Fruit fly (Drosophila melanogaster) whole organism, embryonic: ENCODE data around the gene Rbp.
A peak's percentile ranks its signal among the peaks of the same experiment; 100 is the strongest.

Experiments used
- Antp ChIP-seq: fragments of 200-800 bp; sonication (Bioruptor generic); optimal IDR thresholded peaks from 3 replicates; lab custom pipeline; 2016; ENCODE audit warnings: missing biosample characterization, missing genetic modification characterization
- Awh ChIP-seq: fragments of 200-800 bp; sonication (Bioruptor generic); IDR thresholded peaks from 2 replicates; pipeline ENCODE4, ENCODE4 v1.3.6; 2022; ENCODE audit warnings: missing biosample characterization, missing genetic modification characterization
- CG10274 ChIP-seq: fragments of 200-800 bp; sonication (Bioruptor generic); optimal IDR thresholded peaks from 3 replicates; lab custom pipeline; 2017; ENCODE audit warnings: missing biosample characterization, mild to moderate bottlenecking, missing genetic modification characterization
- CG10321 ChIP-seq: fragments of 200-800 bp; sonication (Bioruptor generic); IDR thresholded peaks from 2 replicates; pipeline ENCODE4 v1.3.6; 2022; ENCODE audit warnings: missing biosample characterization, missing genetic modification characterization
- CG11398 ChIP-seq: fragments of 200-800 bp; sonication (Bioruptor generic); optimal IDR thresholded peaks from 2 replicates; lab custom pipeline; 2016; ENCODE audit warnings: missing biosample characterization, missing genetic modification characterization
- CG11695 ChIP-seq: fragments of 200-800 bp; sonication (Bioruptor generic); IDR thresholded peaks from 3 replicates; pipeline ENCODE4 v1.3.6; 2022; ENCODE audit warnings: missing biosample characterization, missing genetic modification characterization
- CG11723 ChIP-seq: fragments of 200-800 bp; sonication (Bioruptor generic); optimal IDR thresholded peaks from 2 replicates; lab custom pipeline; 2017; ENCODE audit warnings: missing biosample characterization, mild to moderate bottlenecking, missing genetic modification characterization
- CG13624 ChIP-seq: fragments of 200-800 bp; sonication (Bioruptor generic); optimal IDR thresholded peaks from 2 replicates; lab custom pipeline; 2016; ENCODE audit warnings: missing biosample characterization, missing genetic modification characterization
- CG14710 ChIP-seq: fragments of 200-800 bp; sonication (Bioruptor generic); optimal IDR thresholded peaks from 3 replicates; lab custom pipeline; 2019; ENCODE audit warnings: missing biosample characterization, mild to moderate bottlenecking, missing genetic modification characterization, moderate library complexity
- CG15011 ChIP-seq: fragments of 200-800 bp; sonication (Bioruptor generic); optimal IDR thresholded peaks from 3 replicates; lab custom pipeline; 2018; ENCODE audit warnings: missing biosample characterization, mild to moderate bottlenecking, missing genetic modification characterization
- CG1529 ChIP-seq: fragments of 200-800 bp; sonication (Bioruptor generic); optimal IDR thresholded peaks from 3 replicates; lab custom pipeline; 2018; ENCODE audit warnings: missing biosample characterization, missing genetic modification characterization
- CG1647 ChIP-seq: fragments of 200-800 bp; sonication (Bioruptor generic); optimal IDR thresholded peaks from 3 replicates; lab custom pipeline; 2016; ENCODE audit warnings: missing biosample characterization, missing genetic modification characterization
- CG1832 ChIP-seq: fragments of 200-800 bp; sonication (Bioruptor generic); optimal IDR thresholded peaks from 2 replicates; lab custom pipeline; 2017; ENCODE audit warnings: missing biosample characterization, mild to moderate bottlenecking, missing genetic modification characterization, inconsistent platforms
- CG2875 ChIP-seq: fragments of 200-800 bp; sonication (Bioruptor generic); optimal IDR thresholded peaks from 2 replicates; lab custom pipeline; 2017; ENCODE audit warnings: missing biosample characterization, mild to moderate bottlenecking, missing genetic modification characterization, missing genetic modification reagents
- CG4328 ChIP-seq: fragments of 200-800 bp; sonication (Bioruptor generic); optimal IDR thresholded peaks from 3 replicates; lab custom pipeline; 2017; ENCODE audit warnings: missing biosample characterization, missing genetic modification reagents, missing genetic modification characterization
- CG4360 ChIP-seq: fragments of 200-800 bp; sonication (Bioruptor generic); IDR thresholded peaks from 2 replicates; pipeline ENCODE4 v1.3.6; 2022; ENCODE audit warnings: missing biosample characterization, missing genetic modification characterization
- CG5180 ChIP-seq: fragments of 200-800 bp; sonication (Bioruptor generic); optimal IDR thresholded peaks from 3 replicates; lab custom pipeline; 2017; ENCODE audit warnings: missing biosample characterization, missing genetic modification characterization, mild to moderate bottlenecking, moderate library complexity, missing genetic modification reagents
- CG8281 ChIP-seq: fragments of 200-800 bp; sonication (Bioruptor generic); optimal IDR thresholded peaks from 2 replicates; lab custom pipeline; 2018; ENCODE audit warnings: missing biosample characterization, mild to moderate bottlenecking, missing genetic modification characterization, moderate library complexity
- CG8290 ChIP-seq, 3 experiments: fragments of 200-800 bp; sonication (Bioruptor generic); optimal IDR thresholded peaks; 2 replicates each; lab custom pipeline; 2016 to 2019; ENCODE audit warnings: missing biosample characterization in 3 of 3, missing genetic modification characterization in 3 of 3, mild to moderate bottlenecking in 2 of 3, moderate library complexity in 1 of 3
- CG8478 ChIP-seq: fragments of >200 bp; optimal IDR thresholded peaks from 2 replicates; lab custom pipeline; 2018
- CG8765 ChIP-seq: fragments of 200-800 bp; sonication (Bioruptor generic); IDR thresholded peaks from 2 replicates; pipeline ENCODE4 v1.3.6; 2022; ENCODE audit warnings: missing biosample characterization, missing genetic modification characterization
- CG9797 ChIP-seq: fragments of 200-800 bp; sonication (Bioruptor generic); optimal IDR thresholded peaks from 3 replicates; lab custom pipeline; 2018; ENCODE audit warnings: missing biosample characterization, mild to moderate bottlenecking, missing genetic modification characterization
- Dip2 ChIP-seq: fragments of 200-800 bp; sonication (Bioruptor generic); IDR thresholded peaks from 2 replicates; pipeline ENCODE4 v1.3.6; 2022; ENCODE audit warnings: missing biosample characterization, missing genetic modification characterization
- Ets65A ChIP-seq: fragments of 200-800 bp; sonication (Bioruptor generic); peaks from one replicate; lab custom pipeline; 2016; ENCODE audit warnings: missing biosample characterization, missing genetic modification characterization
- HmgD ChIP-seq: fragments of 200-800 bp; sonication (Bioruptor generic); optimal IDR thresholded peaks from 3 replicates; lab custom pipeline; 2016; ENCODE audit warnings: missing biosample characterization, missing genetic modification characterization
- Med ChIP-seq: fragments of 200-800 bp; sonication (Bioruptor generic); peaks from one replicate; lab custom pipeline; 2016; ENCODE audit warnings: missing biosample characterization, missing genetic modification characterization, mild to moderate bottlenecking, inconsistent platforms, moderate library complexity
- Side ChIP-seq: fragments of 200-800 bp; sonication (Bioruptor generic); optimal IDR thresholded peaks from 2 replicates; lab custom pipeline; 2016; ENCODE audit warnings: missing biosample characterization, missing genetic modification characterization
- YL-1 ChIP-seq: fragments of 200-800 bp; sonication (Bioruptor generic); optimal IDR thresholded peaks from 3 replicates; lab custom pipeline; 2017; ENCODE audit warnings: missing biosample characterization, mild to moderate bottlenecking, missing genetic modification characterization
- al ChIP-seq: fragments of 200-800 bp; sonication (Bioruptor generic); IDR thresholded peaks from 2 replicates; pipeline ENCODE4 v1.3.6; 2022; ENCODE audit warnings: missing biosample characterization, missing genetic modification characterization
- aop ChIP-seq: fragments of 200-800 bp; sonication (Bioruptor generic); IDR thresholded peaks from 2 replicates; pipeline ENCODE4 v1.3.6; 2022; ENCODE audit warnings: missing biosample characterization, missing genetic modification characterization
- bab2 ChIP-seq: fragments of 200-800 bp; sonication (Bioruptor generic); optimal IDR thresholded peaks from 2 replicates; lab custom pipeline; 2016; ENCODE audit warnings: missing biosample characterization, missing genetic modification characterization
- bowl ChIP-seq: fragments of 200-800 bp; sonication (Bioruptor generic); IDR thresholded peaks from 2 replicates; pipeline ENCODE4 v1.3.6; 2022; ENCODE audit warnings: missing biosample characterization, missing genetic modification characterization
- cad ChIP-seq: fragments of >200 bp; optimal IDR thresholded peaks from 2 replicates; lab custom pipeline; 2017; ENCODE audit warnings: missing biosample characterization, missing genetic modification characterization
- cg ChIP-seq: fragments of 200-800 bp; sonication (Bioruptor generic); optimal IDR thresholded peaks from 3 replicates; lab custom pipeline; 2019; ENCODE audit warnings: missing biosample characterization, mild to moderate bottlenecking, missing genetic modification characterization, moderate library complexity
- crc ChIP-seq: fragments of 200-800 bp; sonication (Bioruptor generic); optimal IDR thresholded peaks from 2 replicates; lab custom pipeline; 2016; ENCODE audit warnings: missing biosample characterization, missing genetic modification characterization
- crp ChIP-seq, 2 experiments: fragments of 200-800 bp; sonication (Bioruptor generic); optimal IDR thresholded peaks; 2 replicates in 1 of 2; 3 replicates in 1 of 2; lab custom pipeline; 2017; ENCODE audit warnings: missing biosample characterization in 2 of 2, missing genetic modification characterization in 2 of 2, mild to moderate bottlenecking in 1 of 2, moderate library complexity in 1 of 2
- ewg ChIP-seq: fragments of 200-800 bp; sonication (Bioruptor generic); optimal IDR thresholded peaks from 3 replicates; lab custom pipeline; 2017; ENCODE audit warnings: mild to moderate bottlenecking, missing biosample characterization, missing genetic modification reagents, missing genetic modification characterization
- fd64A ChIP-seq: fragments of 200-800 bp; sonication (Bioruptor generic); optimal IDR thresholded peaks from 3 replicates; lab custom pipeline; 2018; ENCODE audit warnings: missing biosample characterization, mild to moderate bottlenecking, missing genetic modification characterization
- grn ChIP-seq: fragments of 200-800 bp; sonication (Bioruptor generic); optimal IDR thresholded peaks from 3 replicates; lab custom pipeline; 2017; ENCODE audit warnings: missing biosample characterization, missing genetic modification characterization
- h ChIP-seq: fragments of >200 bp; optimal IDR thresholded peaks from 2 replicates; lab custom pipeline; 2017
- kah ChIP-seq: fragments of 200-800 bp; sonication (Bioruptor generic); optimal IDR thresholded peaks from 2 replicates; lab custom pipeline; 2018; ENCODE audit warnings: missing biosample characterization, mild to moderate bottlenecking, missing genetic modification characterization
- klu ChIP-seq: fragments of 200-800 bp; sonication (Bioruptor generic); IDR thresholded peaks from 2 replicates; pipeline ENCODE4 v1.3.6; 2022; ENCODE audit warnings: missing biosample characterization, missing genetic modification characterization
- nerfin-1 ChIP-seq: fragments of 200-800 bp; sonication (Bioruptor generic); optimal IDR thresholded peaks from 3 replicates; lab custom pipeline; 2019; ENCODE audit warnings: missing biosample characterization, mild to moderate bottlenecking, missing genetic modification characterization, moderate library complexity
- onecut ChIP-seq: fragments of 200-800 bp; sonication (Bioruptor generic); IDR thresholded peaks from 2 replicates; pipeline ENCODE4 v1.3.6; 2022; ENCODE audit warnings: missing biosample characterization, missing genetic modification characterization
- prd ChIP-seq, 3 experiments: fragments of >200 bp in 2 of 3; fragments of 200-800 bp in 1 of 3; sonication (Bioruptor generic) in 1 of 3; optimal IDR thresholded peaks in 2 of 3; IDR thresholded peaks in 1 of 3; 2 replicates in 2 of 3; 3 replicates in 1 of 3; pipeline versions ENCODE4 v1.3.6 to Lab custom; 2017 to 2022; ENCODE audit warnings: missing biosample characterization in 1 of 3, missing genetic modification characterization in 1 of 3
- row ChIP-seq: fragments of 200-800 bp; sonication (Bioruptor generic); IDR thresholded peaks from 3 replicates; pipeline ENCODE4 v1.3.6; 2022; ENCODE audit warnings: missing biosample characterization, missing genetic modification characterization
- sd ChIP-seq: fragments of 200-800 bp; sonication (Bioruptor generic); optimal IDR thresholded peaks from 3 replicates; lab custom pipeline; 2018; ENCODE audit warnings: missing biosample characterization, mild to moderate bottlenecking, missing genetic modification characterization, moderate library complexity
- sens ChIP-seq: fragments of 200-800 bp; sonication (Bioruptor generic); peaks from one replicate; lab custom pipeline; 2016; ENCODE audit warnings: missing biosample characterization, missing genetic modification characterization
- stc ChIP-seq: fragments of 200-800 bp; sonication (Bioruptor generic); IDR thresholded peaks from 2 replicates; pipeline ENCODE4 v1.3.6; 2022; ENCODE audit warnings: missing biosample characterization, missing genetic modification characterization
- stwl ChIP-seq: fragments of 200-800 bp; sonication (Bioruptor generic); optimal IDR thresholded peaks from 3 replicates; lab custom pipeline; 2018; ENCODE audit warnings: missing biosample characterization, mild to moderate bottlenecking, missing genetic modification characterization, moderate library complexity
- tgo ChIP-seq: fragments of 200-800 bp; sonication (Bioruptor generic); IDR thresholded peaks from 3 replicates; pipeline ENCODE4 v1.3.6; 2022; ENCODE audit warnings: missing biosample characterization, missing genetic modification characterization
- z ChIP-seq: fragments of 200-800 bp; sonication (Bioruptor generic); IDR thresholded peaks from 3 replicates; pipeline ENCODE4 v1.3.6; 2022; ENCODE audit warnings: missing biosample characterization, missing genetic modification characterization
- zf30C ChIP-seq: fragments of 200-800 bp; sonication (Bioruptor generic); optimal IDR thresholded peaks from 3 replicates; lab custom pipeline; 2018; ENCODE audit warnings: missing biosample characterization, mild to moderate bottlenecking, missing genetic modification characterization

Gene Rbp

DNA sequence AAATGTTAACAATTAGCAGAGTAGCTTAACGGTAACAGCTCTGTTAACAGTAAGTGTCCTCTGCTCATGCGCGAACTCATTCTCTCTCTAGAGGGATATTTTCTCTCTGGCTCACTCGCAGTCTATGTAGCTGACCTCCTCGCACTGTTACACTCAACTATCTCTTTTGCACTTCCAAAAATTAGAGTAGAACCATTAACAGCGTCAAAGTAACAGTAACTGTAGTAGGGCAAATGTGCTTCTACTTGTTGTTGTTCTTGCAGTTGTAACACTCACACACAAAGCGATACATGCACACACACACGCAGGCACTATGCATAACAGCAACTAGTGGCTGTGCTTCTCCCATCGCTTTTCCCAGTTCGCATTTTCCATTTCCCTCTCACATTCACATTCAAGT lies 4.6 kb downstream of the Rbp start:
- TF ChIP-seq nerfin-1 (tag; lab: Kevin White, UChicago) (peak; percentile 51), CG10274 (no peak), zf30C (no peak), Dip2 (GFP tag; lab: Robert Waterston, UW) (no peak), tgo (GFP tag; lab: Robert Waterston, UW) (no peak), HmgD (no peak), CG10321 (GFP tag; lab: Robert Waterston, UW) (peak; percentile 91), YL-1 (no peak), Med (GFP tag; lab: Kevin White, UChicago) (peak; percentile 52), grn (no peak), cg (GFP tag; lab: Kevin White, UChicago) (peak; percentile 64), crp (GFP tag; optimal IDR thresholded peaks at IDR 0.05; lab: Kevin White, UChicago) (no peak), CG8478 (peak; percentile 90), onecut (GFP tag; lab: Robert Waterston, UW) (peak; percentile 58), kah (no peak), fd64A (GFP tag; lab: Kevin White, UChicago) (no peak), stwl (peak; percentile 48), stc (GFP tag; lab: Robert Waterston, UW) (no peak), Ets65A (GFP tag; lab: Kevin White, UChicago) (no peak), al (GFP tag; lab: Robert Waterston, UW) (no peak), CG8281 (tag; lab: Kevin White, UChicago) (no peak), bowl (GFP tag; lab: Robert Waterston, UW) (no peak), sd (no peak), CG13624 (no peak), CG8290 (GFP tag; optimal IDR thresholded peaks at IDR 0.05; lab: Kevin White, UChicago) (no peak), CG8290 (tag; optimal IDR thresholded peaks at IDR 0.05; lab: Kevin White, UChicago) (no peak), klu (no peak), cad (GFP tag; lab: Kevin White, UChicago) (no peak), CG4360 (GFP tag; lab: Robert Waterston, UW) (peak; percentile 75), sens (GFP tag; lab: Kevin White, UChicago) (peak; percentile 52), CG1832 (GFP tag; lab: Kevin White, UChicago) (peak; percentile 69), CG8765 (GFP tag; lab: Robert Waterston, UW) (no peak), CG11723 (GFP tag; lab: Kevin White, UChicago) (no peak), CG15011 (GFP tag; lab: Kevin White, UChicago) (no peak), row (no peak), bab2 (GFP tag; lab: Kevin White, UChicago) (no peak), Antp (GFP tag; lab: Kevin White, UChicago) (no peak), CG5180 (peak; percentile 17), CG1529 (GFP tag; lab: Kevin White, UChicago) (no peak), CG2875 (no peak), crc (GFP tag; lab: Kevin White, UChicago) (no peak), CG11695 (GFP tag; lab: Robert Waterston, UW) (no peak), Awh (no peak), ewg (peak; percentile 93), CG9797 (GFP tag; lab: Kevin White, UChicago) (no peak), aop (GFP tag; lab: Robert Waterston, UW) (no peak), z (GFP tag; lab: Robert Waterston, UW) (peak; percentile 50; the same call in 1 of the 3 replicates), CG4328 (GFP tag; lab: Kevin White, UChicago) (no peak), CG1647 (no peak), CG11398 (GFP tag; lab: Kevin White, UChicago) (no peak), Side (GFP tag; lab: Kevin White, UChicago) (no peak), h (no peak), CG14710 (tag; lab: Kevin White, UChicago) (no peak), prd (optimal IDR thresholded peaks at IDR 0.05; lab: Kevin White, UChicago) (no peak), prd (GFP tag; IDR thresholded peaks at IDR 0.05; lab: Robert Waterston, UW) (no peak)
